Fruit fly (Drosophila melanogaster): ENCODE measurements around the gene CG43445.

CG43445 gene

DNA sequence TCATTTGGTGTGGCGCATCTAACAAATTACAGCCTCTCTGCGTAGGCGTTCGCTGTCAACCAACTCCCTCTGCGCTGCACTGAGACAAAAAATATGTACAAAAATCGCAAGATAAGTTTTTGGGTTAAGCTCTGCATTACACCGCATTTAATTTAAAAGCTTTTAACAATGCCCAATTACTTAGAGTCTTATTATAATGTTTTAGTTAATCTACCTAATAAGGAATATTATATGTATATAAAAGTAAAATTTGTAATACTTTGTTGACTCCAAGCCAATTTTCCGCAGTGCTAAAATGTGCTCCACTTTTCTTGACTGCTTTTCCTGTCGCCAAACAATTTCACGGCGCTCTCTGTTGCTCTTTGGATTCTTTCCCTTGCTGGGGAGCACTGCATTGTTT, 44.6 kb downstream of the CG43445 start (continued):
- peak; percentile 14 for TF ChIP-seq ATbp (GFP tag; optimal IDR thresholded peaks at IDR 0.05)
- no peak for TF ChIP-seq cas (GFP tag; IDR thresholded peaks at IDR 0.05)
- TF ChIP-seq ase (GFP tag; IDR thresholded peaks at IDR 0.05), result 0 out of 3 replicates have a peak, but pooled peaks have one; percentile 29
- no peak for TF ChIP-seq Lim3 (GFP tag; IDR thresholded peaks at IDR 0.05)
- peak; percentile 41 for TF ChIP-seq ssp (GFP tag; IDR thresholded peaks at IDR 0.05)
- no peak for TF ChIP-seq CG8359 (GFP tag; optimal IDR thresholded peaks at IDR 0.05; ENCODE audit: borderline replicate concordance)
- TF ChIP-seq lola (GFP tag; optimal IDR thresholded peaks at IDR 0.05), result peak in 1 of 3 experiments; percentile 45
- 0 out of 2 replicates have a peak, but pooled peaks have one; percentile 22 for TF ChIP-seq Oaz (GFP tag; IDR thresholded peaks at IDR 0.05)
- TF ChIP-seq PHDP (tag; optimal IDR thresholded peaks at IDR 0.05), result peak; percentile 65
- TF ChIP-seq CG3163 (GFP tag; optimal IDR thresholded peaks at IDR 0.05), result no peak
- peak; percentile 42 for TF ChIP-seq D19A (tag; optimal IDR thresholded peaks at IDR 0.05)
- TF ChIP-seq CG31441 (GFP tag; IDR thresholded peaks at IDR 0.05), result peak; percentile 65
- no peak for TF ChIP-seq Atf-2 (GFP tag; optimal IDR thresholded peaks at IDR 0.05)
- TF ChIP-seq dpn (GFP tag; optimal IDR thresholded peaks at IDR 0.05), result peak in 1 of 2 experiments; percentile 19
- no peak for TF ChIP-seq crp (GFP tag; optimal IDR thresholded peaks at IDR 0.05)
- TF ChIP-seq CG11398 (GFP tag; optimal IDR thresholded peaks at IDR 0.05), result no peak
- peak; percentile 67 for TF ChIP-seq Fer1 (GFP tag; optimal IDR thresholded peaks at IDR 0.05)
- peak; percentile 69 for TF ChIP-seq dmrt99B (tag; optimal IDR thresholded peaks at IDR 0.05)
- TF ChIP-seq CG1647 (GFP tag; optimal IDR thresholded peaks at IDR 0.05), result no peak
- peak; percentile 18 for TF ChIP-seq gsb-n (tag; optimal IDR thresholded peaks at IDR 0.05)
- TF ChIP-seq GATAe (GFP tag; conservative IDR thresholded peaks at IDR 0.05), result no peak
- peak; percentile 28 for TF ChIP-seq CG4424 (GFP tag; optimal IDR thresholded peaks at IDR 0.05)
- TF ChIP-seq CG3407 (GFP tag; optimal IDR thresholded peaks at IDR 0.05), result peak; percentile 5
- peak; percentile 5 for TF ChIP-seq Nf-YB (GFP tag; optimal IDR thresholded peaks at IDR 0.05)
- peak; percentile 3 for TF ChIP-seq CG13296 (GFP tag; optimal IDR thresholded peaks at IDR 0.05)
- TF ChIP-seq CG10366 (GFP tag; IDR thresholded peaks at IDR 0.05), result peak; percentile 13; the same call in 1 of the 2 replicates
- peak; percentile 36 for TF ChIP-seq CG6854 (GFP tag; optimal IDR thresholded peaks at IDR 0.05)
- peak; percentile 40 for TF ChIP-seq nmo (GFP tag; optimal IDR thresholded peaks at IDR 0.05)
- peak; percentile 30 for TF ChIP-seq Med (GFP tag)
- peak; percentile 59 for TF ChIP-seq CG7839 (tag; optimal IDR thresholded peaks at IDR 0.05)
- no peak for TF ChIP-seq pros (GFP tag; optimal IDR thresholded peaks at IDR 0.05)
- peak; percentile 19 for TF ChIP-seq Spps (tag; optimal IDR thresholded peaks at IDR 0.05)
- peak; percentile 56 for TF ChIP-seq CoRest (tag; optimal IDR thresholded peaks at IDR 0.05)
- peak; percentile 24; the same call in 1 of the 2 replicates for TF ChIP-seq CG32532 (GFP tag; IDR thresholded peaks at IDR 0.05)
- peak; percentile 4 for TF ChIP-seq CG10654 (GFP tag; optimal IDR thresholded peaks at IDR 0.05)
- TF ChIP-seq nerfin-1 (tag; optimal IDR thresholded peaks at IDR 0.05), result no peak
- TF ChIP-seq CG3281 (GFP tag; optimal IDR thresholded peaks at IDR 0.05), result peak; percentile 43
- TF ChIP-seq CG6791 (GFP tag; IDR thresholded peaks at IDR 0.05; ENCODE audit: partially characterized antibody), result no peak
- no peak for TF ChIP-seq CG8478 (optimal IDR thresholded peaks at IDR 0.05)
- TF ChIP-seq dmrt11E (tag; optimal IDR thresholded peaks at IDR 0.05), result peak; percentile 52
- TF ChIP-seq Hr51 (GFP tag; optimal IDR thresholded peaks at IDR 0.05), result peak in 1 of 2 experiments; percentile 62
- TF ChIP-seq sob (GFP tag; IDR thresholded peaks at IDR 0.05), result 0 out of 2 replicates have a peak, but pooled peaks have one; percentile 41
- no peak for TF ChIP-seq CG33557 (GFP tag; optimal IDR thresholded peaks at IDR 0.05)
- no peak for TF ChIP-seq Nf-YA (GFP tag; IDR thresholded peaks at IDR 0.05)
- no peak for TF ChIP-seq exex (tag; optimal IDR thresholded peaks at IDR 0.05)
- no peak for TF ChIP-seq ap (GFP tag; IDR thresholded peaks at IDR 0.05)
- peak; percentile 40 for TF ChIP-seq Hmr (GFP tag; optimal IDR thresholded peaks at IDR 0.05)
- no peak for TF ChIP-seq CG5180 (GFP tag; optimal IDR thresholded peaks at IDR 0.05)
- TF ChIP-seq scrt (GFP tag; optimal IDR thresholded peaks at IDR 0.05), result peak; percentile 45

Data from whole organism, embryonic.